Fruit fly (Drosophila melanogaster) whole organism, pupa: ENCODE results near the gene GstD8.

Source experiments
- CG10348 ChIP-seq: fragments of 200-800 bp; sonication (Bioruptor generic); IDR thresholded peaks from 2 replicates; pipeline ENCODE4 v1.3.6; 2022; ENCODE audit warnings: missing biosample characterization, missing genetic modification characterization
- CG12605 ChIP-seq: fragments of 200-800 bp; sonication (Bioruptor generic); IDR thresholded peaks from 2 replicates; pipeline ENCODE4 v1.3.6; 2022; ENCODE audit warnings: missing biosample characterization, missing genetic modification characterization
- CG13204 ChIP-seq: fragments of 200-800 bp; sonication (Bioruptor generic); optimal IDR thresholded peaks from 2 replicates; lab custom pipeline; 2018; ENCODE audit warnings: missing biosample characterization, mild to moderate bottlenecking, missing genetic modification characterization, moderate library complexity
- CG14655 ChIP-seq: fragments of 200-800 bp; sonication (Bioruptor generic); optimal IDR thresholded peaks from 3 replicates; lab custom pipeline; 2017; ENCODE audit warnings: mild to moderate bottlenecking, missing biosample characterization, missing genetic modification reagents, missing genetic modification characterization
- CG15710 ChIP-seq: fragments of 200-800 bp; sonication (Bioruptor generic); optimal IDR thresholded peaks from 2 replicates; lab custom pipeline; 2018; ENCODE audit warnings: missing biosample characterization, mild to moderate bottlenecking, missing genetic modification characterization, moderate library complexity
- CG17806 ChIP-seq: fragments of 200-800 bp; sonication (Bioruptor generic); optimal IDR thresholded peaks from 2 replicates; lab custom pipeline; 2018; ENCODE audit warnings: missing biosample characterization, mild to moderate bottlenecking, missing genetic modification characterization, moderate library complexity
- CG32121 ChIP-seq: fragments of 200-800 bp; sonication (Bioruptor generic); IDR thresholded peaks from 2 replicates; pipeline ENCODE4 v1.3.6; 2022; ENCODE audit warnings: missing biosample characterization, missing genetic modification characterization
- CG34367 ChIP-seq: fragments of 200-800 bp; sonication (Bioruptor generic); optimal IDR thresholded peaks from 2 replicates; lab custom pipeline; 2018; ENCODE audit warnings: missing biosample characterization, mild to moderate bottlenecking, missing genetic modification characterization
- CG4496 ChIP-seq: fragments of 200-800 bp; sonication (Bioruptor generic); IDR thresholded peaks from 3 replicates; pipeline ENCODE4 v1.3.6; 2022; ENCODE audit warnings: missing biosample characterization, missing genetic modification characterization
- CG8159 ChIP-seq: fragments of 200-800 bp; sonication (Bioruptor generic); optimal IDR thresholded peaks from 3 replicates; lab custom pipeline; 2018; ENCODE audit warnings: missing biosample characterization, mild to moderate bottlenecking, missing genetic modification characterization, moderate library complexity
- CG8301 ChIP-seq: fragments of 200-800 bp; sonication (Bioruptor generic); optimal IDR thresholded peaks from 2 replicates; lab custom pipeline; 2018; ENCODE audit warnings: missing biosample characterization, mild to moderate bottlenecking, missing genetic modification characterization
- CG9948 ChIP-seq: fragments of 200-800 bp; sonication (Bioruptor generic); optimal IDR thresholded peaks from 2 replicates; lab custom pipeline; 2018; ENCODE audit warnings: missing biosample characterization, mild to moderate bottlenecking, missing genetic modification characterization, moderate library complexity
- D1 ChIP-seq: fragments of 200-800 bp; sonication (Bioruptor generic); optimal IDR thresholded peaks from 2 replicates; lab custom pipeline; 2018; ENCODE audit warnings: missing biosample characterization, mild to moderate bottlenecking, missing genetic modification characterization, moderate library complexity
- EcR ChIP-seq: fragments of 200-800 bp; sonication (Bioruptor generic); optimal IDR thresholded peaks from 3 replicates; lab custom pipeline; 2019; ENCODE audit warnings: missing biosample characterization, missing genetic modification characterization, mild to moderate bottlenecking, moderate library complexity, missing genetic modification reagents
- Ets98B ChIP-seq: fragments of 200-800 bp; sonication (Bioruptor generic); IDR thresholded peaks from 2 replicates; pipeline ENCODE4 v1.3.6; 2022; ENCODE audit warnings: missing biosample characterization, missing genetic modification characterization
- Pif1A ChIP-seq: fragments of 200-800 bp; sonication (Bioruptor generic); optimal IDR thresholded peaks from 3 replicates; lab custom pipeline; 2016; ENCODE audit warnings: missing biosample characterization, missing genetic modification characterization
- Pif1B ChIP-seq: fragments of 200-800 bp; sonication (Bioruptor generic); optimal IDR thresholded peaks from 3 replicates; lab custom pipeline; 2016; ENCODE audit warnings: missing biosample characterization, missing genetic modification characterization
- Snoo ChIP-seq: fragments of 200-800 bp; sonication (Bioruptor generic); optimal IDR thresholded peaks from 3 replicates; lab custom pipeline; 2017; ENCODE audit warnings: missing biosample characterization, mild to moderate bottlenecking, missing genetic modification characterization, inconsistent platforms
- fd96Ca ChIP-seq: fragments of 200-800 bp; sonication (Bioruptor generic); IDR thresholded peaks from 3 replicates; pipeline ENCODE4 v1.3.6; 2022; ENCODE audit warnings: missing biosample characterization, missing genetic modification characterization
- gl ChIP-seq: fragments of 200-800 bp; sonication (Bioruptor generic); optimal IDR thresholded peaks from 2 replicates; lab custom pipeline; 2018; ENCODE audit warnings: missing biosample characterization, mild to moderate bottlenecking, missing genetic modification characterization
- rn ChIP-seq: fragments of 200-800 bp; sonication (Bioruptor generic); IDR thresholded peaks from 2 replicates; pipeline ENCODE4 v1.3.6; 2022; ENCODE audit warnings: missing biosample characterization, missing genetic modification characterization

The GstD8 gene

dm6 chr3R:12395880-12396279 is 16.1 kb downstream of the GstD8 start, which contains the start of the genes CG10096 and CG10097:
TSS of gene CG10096 (minus strand) at chr3R:12395980.
TSS of gene CG10097 (minus strand) at chr3R:12395980.
- no peak for TF ChIP-seq CG32121 (GFP tag; lab: Robert Waterston, UW)
- no peak for TF ChIP-seq CG10348 (GFP tag; lab: Robert Waterston, UW)
- TF ChIP-seq rn (GFP tag; lab: Robert Waterston, UW) = no peak

dm6 chr3R:12398054-12398453 is 18.2 kb downstream of the GstD8 start:
- no peak for TF ChIP-seq CG9948
- TF ChIP-seq EcR (GFP tag; lab: Kevin White, UChicago) = no peak
- no peak for TF ChIP-seq CG15710
- no peak for TF ChIP-seq rn (GFP tag; lab: Robert Waterston, UW)

- TF ChIP-seq CG34367 (tag; lab: Kevin White, UChicago) (no peak), CG12605 (no peak), CG32121 (GFP tag; lab: Robert Waterston, UW) (no peak), CG8301 (tag; lab: Kevin White, UChicago) (no peak), EcR (GFP tag; lab: Kevin White, UChicago) (no peak), CG4496 (GFP tag; lab: Robert Waterston, UW) (no peak), Pif1B (GFP tag; lab: Kevin White, UChicago) (no peak), CG9948 (no peak), CG10348 (GFP tag; lab: Robert Waterston, UW) (no peak), Ets98B (GFP tag; lab: Robert Waterston, UW) (no peak), Snoo (tag; lab: Kevin White, UChicago) (no peak), CG14655 (GFP tag; lab: Kevin White, UChicago) (no peak), fd96Ca (GFP tag; lab: Robert Waterston, UW) (no peak), Pif1A (GFP tag; lab: Kevin White, UChicago) (no peak)
Measured at dm6 chr3R:12398620-12399247, 18.9 kb downstream of the GstD8 start, which contains the start of gene Cyp9f3. TSS of gene Cyp9f3 (minus strand) at chr3R:12398929.

- TF ChIP-seq CG12605 (peak; percentile 35; the same call in 1 of the 2 replicates), CG32121 (GFP tag; lab: Robert Waterston, UW) (no peak)
Measured at dm6 chr3R:12401672-12402296, 22.0 kb downstream of the GstD8 start, which contains the start of gene DNAlig3. TSS of gene DNAlig3 (minus strand) at chr3R:12401839.

dm6 chr3R:12402935-12403334 is 23.1 kb downstream of the GstD8 start:
- TF ChIP-seq CG17806 (tag; lab: Kevin White, UChicago) (peak; percentile 97), CG8301 (tag; lab: Kevin White, UChicago) (peak; percentile 100), Ets98B (GFP tag; lab: Robert Waterston, UW) (peak; percentile 96), Pif1B (GFP tag; lab: Kevin White, UChicago) (peak; percentile 97), CG34367 (tag; lab: Kevin White, UChicago) (peak; percentile 98), CG9948 (peak; percentile 98), fd96Ca (GFP tag; lab: Robert Waterston, UW) (peak; percentile 84), Pif1A (GFP tag; lab: Kevin White, UChicago) (peak; percentile 95), gl (tag; lab: Kevin White, UChicago) (peak; percentile 93), CG8159 (tag; lab: Kevin White, UChicago) (peak; percentile 100), CG10348 (GFP tag; lab: Robert Waterston, UW) (no peak), CG12605 (peak; percentile 96), CG32121 (GFP tag; lab: Robert Waterston, UW) (peak; percentile 93), Snoo (tag; lab: Kevin White, UChicago) (peak; percentile 98), CG14655 (GFP tag; lab: Kevin White, UChicago) (peak; percentile 95), D1 (tag; lab: Kevin White, UChicago) (peak; percentile 99), CG4496 (GFP tag; lab: Robert Waterston, UW) (no peak), CG13204 (GFP tag; lab: Kevin White, UChicago) (no peak), CG15710 (peak; percentile 97), EcR (GFP tag; lab: Kevin White, UChicago) (peak; percentile 22), rn (GFP tag; lab: Robert Waterston, UW) (peak; percentile 84)

- TF ChIP-seq CG4496 (GFP tag; lab: Robert Waterston, UW) = no peak
- TF ChIP-seq rn (GFP tag; lab: Robert Waterston, UW) = no peak
- no peak for TF ChIP-seq Ets98B (GFP tag; lab: Robert Waterston, UW)
- TF ChIP-seq CG8301 (tag; lab: Kevin White, UChicago) = no peak
- no peak for TF ChIP-seq CG8159 (tag; lab: Kevin White, UChicago)
- TF ChIP-seq gl (tag; lab: Kevin White, UChicago) = no peak
- no peak for TF ChIP-seq Snoo (tag; lab: Kevin White, UChicago)
- TF ChIP-seq CG10348 (GFP tag; lab: Robert Waterston, UW) = no peak
- no peak for TF ChIP-seq Pif1A (GFP tag; lab: Kevin White, UChicago)
- TF ChIP-seq EcR (GFP tag; lab: Kevin White, UChicago) = no peak
- no peak for TF ChIP-seq CG17806 (tag; lab: Kevin White, UChicago)
- no peak for TF ChIP-seq fd96Ca (GFP tag; lab: Robert Waterston, UW)
- no peak for TF ChIP-seq CG15710
- no peak for TF ChIP-seq CG9948
- no peak for TF ChIP-seq Pif1B (GFP tag; lab: Kevin White, UChicago)
- TF ChIP-seq CG13204 (GFP tag; lab: Kevin White, UChicago) = no peak
- TF ChIP-seq CG32121 (GFP tag; lab: Robert Waterston, UW) = no peak
- TF ChIP-seq CG14655 (GFP tag; lab: Kevin White, UChicago) = no peak
- no peak for TF ChIP-seq CG12605
Measured at dm6 chr3R:12405134-12405533, 25.3 kb downstream of the GstD8 start.
